Fruit fly (Drosophila melanogaster) whole organism: ENCODE results near the gene CG44142.

Source experiments
- CG8478 ChIP-seq: fragments of >200 bp; optimal IDR thresholded peaks from 2 replicates; lab custom pipeline; 2018; ENCODE audit warnings: inconsistent platforms
- Dll ChIP-seq: fragments of >200 bp; optimal IDR thresholded peaks from 2 replicates; lab custom pipeline; 2017
- EcR ChIP-seq, 2 experiments: fragments of >200 bp; optimal IDR thresholded peaks; 2 replicates each; lab custom pipeline; 2017; ENCODE audit warnings: missing biosample characterization in 2 of 2, missing genetic modification characterization in 2 of 2, missing genetic modification reagents in 2 of 2
- pan ChIP-seq: fragments of >200 bp; optimal IDR thresholded peaks from 2 replicates; lab custom pipeline; 2017
- psq ChIP-seq: fragments of >200 bp; optimal IDR thresholded peaks from 2 replicates; lab custom pipeline; 2017
- usp ChIP-seq: fragments of >200 bp; optimal IDR thresholded peaks from 2 replicates; lab custom pipeline; 2017; ENCODE audit warnings: missing biosample characterization, missing genetic modification characterization, mixed read lengths

Gene CG44142

DNA sequence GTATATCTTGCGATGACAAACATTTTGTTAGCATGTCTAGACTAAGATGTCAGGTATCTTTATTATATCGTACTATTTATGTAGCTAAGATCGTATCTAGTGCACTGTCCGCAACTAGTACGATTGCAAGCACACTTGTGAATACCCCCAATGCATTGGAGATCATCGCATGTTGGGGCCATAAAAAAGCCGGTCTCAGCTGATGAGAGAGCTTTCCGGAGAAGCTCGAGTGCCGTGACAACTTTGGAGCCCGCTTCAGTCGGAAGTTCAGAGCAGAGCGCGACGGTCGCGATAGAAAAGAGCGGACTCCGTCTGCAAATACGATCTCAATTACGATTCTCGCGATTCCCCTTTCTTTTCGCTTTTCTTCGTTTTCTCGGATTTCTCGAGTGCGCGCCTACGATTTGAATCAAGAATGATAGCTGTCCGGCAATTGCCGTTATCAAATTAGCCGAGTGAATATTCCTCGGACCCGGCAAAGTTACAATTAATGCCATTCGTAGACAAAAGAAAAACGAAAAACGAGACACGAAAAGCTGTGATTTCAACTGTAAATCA, 8.4 kb downstream of the CG44142 start:
- TF ChIP-seq psq (lab: Kevin White, UChicago) (no peak), Dll (no peak), usp (GFP tag; lab: Kevin White, UChicago) (no peak), CG8478 (no peak), pan (lab: Kevin White, UChicago) (no peak), EcR (GFP tag; optimal IDR thresholded peaks at IDR 0.05; lab: Kevin White, UChicago) (no peak)

DNA sequence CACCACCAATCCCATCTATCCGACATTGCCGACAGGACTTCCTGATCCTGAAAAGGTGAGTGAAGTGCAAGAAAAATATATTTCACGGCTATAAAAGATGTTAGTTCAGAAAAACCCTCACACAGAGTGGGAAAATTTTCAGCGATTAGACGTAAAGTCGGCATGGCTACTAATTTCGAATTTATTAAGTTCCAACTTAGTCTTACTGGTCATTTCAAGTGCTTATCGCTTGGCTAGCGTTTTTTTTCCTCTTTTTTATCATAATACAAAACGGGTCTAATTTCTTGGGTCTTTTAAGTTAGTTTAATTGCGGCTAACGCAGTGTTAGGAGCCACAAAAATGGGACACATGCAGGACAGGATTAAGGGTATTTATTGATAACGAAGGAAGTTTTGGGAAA, 9.9 kb downstream of the CG44142 start, which contains the start of gene CG43208:
CG43208 (plus strand) TSS at position 301 of the 400 bp plus-strand sequence.
- no peak for TF ChIP-seq CG8478
- no peak for TF ChIP-seq psq (lab: Kevin White, UChicago)
- TF ChIP-seq Dll, result no peak
- no peak for TF ChIP-seq EcR (GFP tag; optimal IDR thresholded peaks at IDR 0.05; lab: Kevin White, UChicago)

dm6 chr3R:13302348-13302747, 10.6 kb downstream of the CG44142 start, which contains the start of gene CG32473:
Gene CG32473 (plus strand): TSS chr3R:13302648.
- TF ChIP-seq CG8478 (no peak), usp (GFP tag; lab: Kevin White, UChicago) (no peak), Dll (no peak), pan (lab: Kevin White, UChicago) (no peak), psq (lab: Kevin White, UChicago) (no peak), EcR (GFP tag; optimal IDR thresholded peaks at IDR 0.05; lab: Kevin White, UChicago) (no peak)

DNA sequence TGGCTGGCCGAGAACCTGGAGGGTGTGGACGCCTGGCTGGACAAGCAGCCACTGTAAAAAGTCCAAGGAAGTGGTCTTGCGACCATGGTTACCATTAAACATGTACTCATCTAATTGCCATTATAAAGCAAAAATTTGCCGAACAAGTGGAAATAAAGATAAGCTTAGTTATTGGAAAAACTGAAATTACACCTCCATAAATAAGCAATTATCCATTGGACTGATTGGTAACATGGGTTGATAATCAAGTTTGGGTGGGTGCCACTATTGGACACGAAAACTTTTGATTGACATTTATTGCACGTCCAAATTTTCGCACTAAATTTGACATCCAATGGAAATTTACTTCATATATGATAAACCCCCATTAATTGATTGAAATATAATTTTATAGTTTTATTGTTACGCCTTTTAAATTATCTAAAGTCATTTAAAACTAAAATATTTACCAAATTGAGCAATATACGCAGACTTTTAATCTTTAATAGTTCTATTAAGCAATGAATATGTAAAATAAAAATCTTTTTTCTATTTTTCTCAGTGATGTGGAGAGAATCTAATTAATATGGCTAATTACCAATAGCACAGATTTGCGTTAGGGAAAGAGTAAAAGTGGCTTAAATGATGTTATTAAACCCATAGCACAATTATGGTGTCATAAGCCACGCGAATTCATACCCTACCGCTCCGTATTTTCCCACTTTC, 14.7 kb downstream of the CG44142 start, which contains the start of gene CG8774:
CG8774 (plus strand) TSS at position 655 of the 705 bp plus-strand sequence.
- TF ChIP-seq usp (GFP tag; lab: Kevin White, UChicago) (no peak), pan (lab: Kevin White, UChicago) (no peak), psq (lab: Kevin White, UChicago) (no peak), Dll (no peak), CG8478 (no peak), EcR (GFP tag; optimal IDR thresholded peaks at IDR 0.05; lab: Kevin White, UChicago) (no peak)

DNA sequence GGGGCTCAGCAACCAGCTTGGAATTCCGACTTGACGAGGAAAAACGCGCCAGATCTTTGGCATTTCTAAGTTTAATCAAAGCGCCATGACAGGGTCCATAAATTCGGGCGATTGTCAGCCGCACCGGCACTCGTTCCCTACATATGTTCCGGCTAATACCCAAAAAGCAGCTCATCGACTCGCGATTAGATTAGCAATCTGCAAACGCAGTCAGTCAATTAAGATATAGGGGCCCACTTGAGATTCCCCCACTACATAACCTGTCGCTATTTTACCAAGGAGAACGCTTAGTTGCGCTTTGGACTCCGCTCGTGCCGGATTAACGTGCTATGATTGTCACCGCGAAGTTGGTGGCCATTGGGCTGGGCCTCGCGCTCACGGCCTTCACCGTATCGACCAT, 18.5 kb downstream of the CG44142 start, which contains the start of gene CG8773:
CG8773 (plus strand) TSS at position 288 of the 400 bp plus-strand sequence.
- TF ChIP-seq CG8478, result no peak
- no peak for TF ChIP-seq EcR (GFP tag; optimal IDR thresholded peaks at IDR 0.05; lab: Kevin White, UChicago)
- TF ChIP-seq psq (lab: Kevin White, UChicago), result no peak
- TF ChIP-seq usp (GFP tag; lab: Kevin White, UChicago), result no peak
- TF ChIP-seq pan (lab: Kevin White, UChicago), result no peak
- no peak for TF ChIP-seq Dll

dm6 chr3R:13293148-13293756, 19.7 kb downstream of the CG44142 start, which contains the start of gene wntD:
Gene wntD (minus strand): TSS chr3R:13293198.
- TF ChIP-seq CG8478 (no peak), psq (lab: Kevin White, UChicago) (no peak), EcR (GFP tag; optimal IDR thresholded peaks at IDR 0.05; lab: Kevin White, UChicago) (no peak)

DNA sequence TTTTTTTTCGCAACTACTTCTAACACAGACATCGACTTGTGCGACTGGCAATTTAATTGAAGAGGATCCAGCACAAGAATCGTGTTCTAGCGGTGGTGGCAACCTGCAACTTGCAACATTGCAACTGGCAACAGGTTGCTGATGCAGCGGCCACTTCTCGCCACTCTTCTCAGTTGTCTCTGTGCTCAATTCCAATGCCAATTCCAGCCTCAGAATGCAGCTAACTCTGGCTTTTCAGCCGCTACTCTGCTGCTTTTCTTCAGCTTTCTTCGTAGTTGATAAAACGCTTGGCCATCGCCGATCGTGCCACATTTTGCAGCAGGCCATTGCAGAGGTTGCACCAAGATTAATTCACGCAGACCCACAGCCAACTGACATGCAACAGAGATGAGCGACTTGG, 22.7 kb downstream of the CG44142 start, which contains the start of gene Osi22:
Osi22 (plus strand) TSS at position 301 of the 400 bp plus-strand sequence.
- TF ChIP-seq pan (lab: Kevin White, UChicago) (no peak), EcR (GFP tag; optimal IDR thresholded peaks at IDR 0.05; lab: Kevin White, UChicago) (no peak), usp (GFP tag; lab: Kevin White, UChicago) (no peak), CG8478 (no peak), Dll (no peak), psq (lab: Kevin White, UChicago) (no peak)

- TF ChIP-seq usp (GFP tag; lab: Kevin White, UChicago) (no peak), psq (lab: Kevin White, UChicago) (no peak), EcR (GFP tag; optimal IDR thresholded peaks at IDR 0.05; lab: Kevin White, UChicago) (no peak), pan (lab: Kevin White, UChicago) (no peak), CG8478 (no peak), Dll (no peak)
Measured at dm6 chr3R:13288763-13289312, 24.1 kb downstream of the CG44142 start, which contains the start of gene apn. Gene apn (minus strand): TSS chr3R:13288813.

DNA sequence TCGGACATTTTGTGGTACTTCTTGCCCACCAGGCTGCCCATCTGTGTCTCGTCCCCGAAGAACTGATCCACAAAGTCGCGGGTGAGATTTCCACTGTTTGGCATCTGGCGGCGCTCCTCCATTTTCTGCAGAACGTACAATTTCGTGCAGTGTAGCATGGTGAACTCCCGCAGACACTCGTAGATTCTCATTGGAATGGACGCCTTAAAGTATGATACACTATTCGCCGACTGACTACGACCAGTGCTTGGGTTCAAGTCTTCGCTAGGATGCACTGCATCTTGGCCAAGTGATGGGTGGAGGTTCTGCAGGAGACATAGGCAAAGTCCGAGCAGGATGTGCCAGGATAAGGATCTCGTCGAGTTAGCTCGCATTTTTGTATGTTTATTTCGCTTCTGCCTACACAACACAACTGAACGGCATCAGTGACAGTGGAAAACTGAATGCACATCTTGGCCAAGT, 26.8 kb downstream of the CG44142 start, which contains the start of gene CG15888:
CG15888 (minus strand) TSS at position 412 of the 462 bp plus-strand sequence.
- TF ChIP-seq psq (lab: Kevin White, UChicago) (no peak), usp (GFP tag; lab: Kevin White, UChicago) (no peak)

DNA sequence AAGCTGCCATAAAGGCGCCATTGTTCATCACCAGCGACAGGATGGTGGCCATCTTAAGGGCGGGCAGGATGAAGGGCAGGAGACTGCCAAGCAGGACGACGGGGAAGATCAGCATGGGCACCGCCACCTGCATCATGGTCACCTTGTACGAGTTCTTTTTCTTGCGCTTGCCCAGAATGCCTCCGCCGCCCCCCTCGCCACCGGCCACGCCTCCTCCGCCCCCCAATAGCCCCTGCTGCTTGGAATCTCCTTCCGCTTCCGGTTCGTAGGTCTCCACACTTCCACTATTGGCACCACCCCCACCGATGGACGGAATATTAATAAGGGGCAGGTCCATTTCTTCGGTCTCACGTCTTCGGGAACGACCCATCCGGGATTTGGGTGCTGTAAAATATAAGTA, 27.9 kb downstream of the CG44142 start:
- TF ChIP-seq usp (GFP tag; lab: Kevin White, UChicago), result no peak
- no peak for TF ChIP-seq psq (lab: Kevin White, UChicago)
- no peak for TF ChIP-seq Dll
- TF ChIP-seq EcR (GFP tag; optimal IDR thresholded peaks at IDR 0.05; lab: Kevin White, UChicago), result no peak
- no peak for TF ChIP-seq CG8478
- no peak for TF ChIP-seq pan (lab: Kevin White, UChicago)

DNA sequence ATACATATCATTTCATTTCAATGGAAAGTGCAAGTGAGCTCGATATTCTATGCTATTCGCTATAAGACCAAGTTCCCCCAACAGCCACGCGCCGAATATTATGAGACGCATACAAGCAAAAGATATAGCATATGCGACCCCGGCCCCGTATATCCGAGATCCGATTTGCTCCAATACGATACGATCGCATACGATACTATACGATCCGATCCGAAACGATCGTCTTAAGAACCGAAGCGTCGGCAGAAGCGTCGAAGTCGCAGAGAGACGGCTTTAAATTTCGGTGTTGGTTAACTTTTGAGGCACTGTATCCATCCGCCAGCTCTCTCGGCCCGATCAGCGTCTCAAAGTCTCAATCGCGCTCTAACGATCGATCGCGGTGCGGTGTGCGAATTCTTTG, 33.6 kb downstream of the CG44142 start, which contains the start of gene CG8630:
CG8630 (plus strand) TSS at position 303 of the 400 bp plus-strand sequence.
- TF ChIP-seq Dll (no peak), EcR (GFP tag; optimal IDR thresholded peaks at IDR 0.05; lab: Kevin White, UChicago) (no peak), CG8478 (no peak), psq (lab: Kevin White, UChicago) (no peak), pan (lab: Kevin White, UChicago) (no peak), usp (GFP tag; lab: Kevin White, UChicago) (no peak)
